Worm (Caenorhabditis elegans) whole organism, L1 larva: ENCODE results near the gene ZK721.4.
"Not testable (repeated sequence)": the region's sequence is repeated elsewhere in the genome, so short reads cannot be mapped to it uniquely, and the experiment has no call there.

ENCODE experiments used
- Y116A8C.19 ChIP-seq: sonication (generic microtip); optimal IDR thresholded peaks from 2 replicates; lab custom pipeline; 2016; ENCODE audit warnings: missing compliant biosample characterization, missing genetic modification characterization, borderline replicate concordance
- aha-1 ChIP-seq: fragments of 150-350 bp; optimal IDR thresholded peaks from 2 replicates; lab custom pipeline; 2014; ENCODE audit warnings: missing biosample characterization, missing genetic modification characterization
- aly-2 ChIP-seq: fragments of 150-350 bp; optimal IDR thresholded peaks from 2 replicates; lab custom pipeline; 2014; ENCODE audit warnings: missing biosample characterization, missing genetic modification characterization
- blmp-1 ChIP-seq: fragments of 150-350 bp; optimal IDR thresholded peaks from 2 replicates; lab custom pipeline; 2014; ENCODE audit warnings: missing biosample characterization, missing genetic modification characterization
- ceh-8 ChIP-seq: fragments of 200-800 bp; sonication (Bioruptor generic); optimal IDR thresholded peaks from 2 replicates; lab custom pipeline; 2018; ENCODE audit warnings: mild to moderate bottlenecking, missing genetic modification characterization, moderate library complexity, missing compliant biosample characterization
- ceh-88 ChIP-seq: fragments of 200-800 bp; sonication (Bioruptor generic); IDR thresholded peaks from 2 replicates; pipeline ENCODE4 v1.3.6; 2022; ENCODE audit warnings: missing genetic modification characterization, missing compliant biosample characterization
- dpl-1 ChIP-seq, 3 experiments: fragments of 150-350 bp in 2 of 3; sonication (generic microtip) in 1 of 3; optimal IDR thresholded peaks; 2 replicates each; lab custom pipeline; 2014 to 2017; ENCODE audit warnings: missing biosample characterization in 3 of 3, missing genetic modification characterization in 3 of 3, missing genetic modification reagents in 3 of 3
- efl-1 ChIP-seq, 4 experiments: fragments of 150-350 bp; optimal IDR thresholded peaks in 3 of 4; peaks in 1 of 4; 1 replicate in 1 of 4; 2 replicates in 3 of 4; lab custom pipeline; 2014; ENCODE audit warnings: missing biosample characterization in 2 of 4, missing genetic modification characterization in 2 of 4, missing genetic modification reagents in 2 of 4
- egl-13 ChIP-seq: sonication (generic microtip); optimal IDR thresholded peaks from 2 replicates; lab custom pipeline; 2016; ENCODE audit warnings: missing genotype, missing genetic modification reagents, missing genetic modification characterization, missing compliant biosample characterization
- egl-27 ChIP-seq, 2 experiments: fragments of 150-350 bp in 1 of 2; sonication (generic microtip); optimal IDR thresholded peaks; 3 replicates each; lab custom pipeline; 2017 to 2018; ENCODE audit warnings: missing biosample characterization in 2 of 2, missing genetic modification characterization in 2 of 2, missing genetic modification reagents in 2 of 2
- elt-2 ChIP-seq: sonication (generic microtip); optimal IDR thresholded peaks from 2 replicates; lab custom pipeline; 2016; ENCODE audit warnings: missing genetic modification characterization, mild to moderate bottlenecking, inconsistent platforms, missing compliant biosample characterization, missing genetic modification reagents
- elt-3 ChIP-seq, 6 experiments: fragments of 150-350 bp in 1 of 6; sonication (generic microtip); optimal IDR thresholded peaks; 2 replicates each; lab custom pipeline; 2017 to 2018; ENCODE audit warnings: missing biosample characterization in 6 of 6, missing genetic modification characterization in 6 of 6, inconsistent platforms in 1 of 6
- ets-5 ChIP-seq: fragments of 200-800 bp; sonication (Bioruptor generic); IDR thresholded peaks from 2 replicates; pipeline ENCODE4 v1.3.6; 2022; ENCODE audit warnings: missing genetic modification characterization, missing compliant biosample characterization
- grh-1 ChIP-seq: fragments of 200-800 bp; sonication (Bioruptor generic); IDR thresholded peaks from 2 replicates; pipeline ENCODE4 v1.3.6; 2022; ENCODE audit warnings: missing genetic modification reagents, missing genetic modification characterization, missing compliant biosample characterization
- hlh-17 ChIP-seq: fragments of 200-800 bp; sonication (Bioruptor generic); optimal IDR thresholded peaks from 2 replicates; lab custom pipeline; 2018; ENCODE audit warnings: missing genetic modification characterization, mild to moderate bottlenecking, missing compliant biosample characterization, moderate library complexity, borderline replicate concordance
- hpl-2 ChIP-seq: fragments of 150-350 bp; optimal IDR thresholded peaks from 2 replicates; lab custom pipeline; 2014; ENCODE audit warnings: missing biosample characterization, missing genetic modification reagents, missing genetic modification characterization
- irx-1 ChIP-seq: sonication (generic microtip); optimal IDR thresholded peaks from 2 replicates; lab custom pipeline; 2016; ENCODE audit warnings: missing genetic modification characterization, missing compliant biosample characterization
- isw-1 ChIP-seq: fragments of 200-800 bp; sonication (Bioruptor generic); IDR thresholded peaks from 2 replicates; pipeline ENCODE4 v1.3.6; 2022; ENCODE audit warnings: missing genetic modification characterization, missing compliant biosample characterization
- lin-13 ChIP-seq: fragments of 150-350 bp; optimal IDR thresholded peaks from 2 replicates; lab custom pipeline; 2014; ENCODE audit warnings: missing biosample characterization, missing genetic modification reagents, missing genetic modification characterization
- lin-15B ChIP-seq: fragments of 150-350 bp; sonication (generic microtip); optimal IDR thresholded peaks from 3 replicates; lab custom pipeline; 2014; ENCODE audit warnings: missing biosample characterization, missing genetic modification characterization
- lin-35 ChIP-seq, 2 experiments: fragments of 150-350 bp; optimal IDR thresholded peaks; 2 replicates each; lab custom pipeline; 2014; ENCODE audit warnings: missing biosample characterization in 2 of 2, missing genetic modification characterization in 2 of 2, missing genetic modification reagents in 2 of 2
- nhr-11 ChIP-seq: fragments of 150-350 bp; optimal IDR thresholded peaks from 2 replicates; lab custom pipeline; 2014; ENCODE audit warnings: missing biosample characterization, missing genetic modification characterization
- nhr-12 ChIP-seq: sonication (generic microtip); optimal IDR thresholded peaks from 2 replicates; lab custom pipeline; 2017; ENCODE audit warnings: missing biosample characterization, missing genetic modification characterization
- nhr-19 ChIP-seq: fragments of 200-800 bp; sonication (Bioruptor generic); conservative IDR thresholded peaks from 2 replicates; pipeline ENCODE4 v1.3.6; 2022; ENCODE audit warnings: missing genetic modification characterization, missing compliant biosample characterization
- nhr-28 ChIP-seq: fragments of 150-350 bp; optimal IDR thresholded peaks from 2 replicates; lab custom pipeline; 2014; ENCODE audit warnings: missing biosample characterization, missing genetic modification characterization
- nhr-77 ChIP-seq: fragments of 150-350 bp; optimal IDR thresholded peaks from 2 replicates; lab custom pipeline; 2014; ENCODE audit warnings: missing biosample characterization, missing genetic modification characterization
- nhr-90 ChIP-seq: sonication (generic microtip); optimal IDR thresholded peaks from 2 replicates; lab custom pipeline; 2016; ENCODE audit warnings: mild to moderate bottlenecking, missing genetic modification characterization, missing compliant biosample characterization; ENCODE audit not compliant: poor library complexity
- pqm-1 ChIP-seq: sonication (generic microtip); optimal IDR thresholded peaks from 3 replicates; lab custom pipeline; 2017; ENCODE audit warnings: missing biosample characterization, missing genetic modification characterization
- sox-4 ChIP-seq: sonication (generic microtip); optimal IDR thresholded peaks from 2 replicates; lab custom pipeline; 2016; ENCODE audit warnings: missing genetic modification characterization, missing compliant biosample characterization
- tbx-2 ChIP-seq: sonication (generic microtip); optimal IDR thresholded peaks from 2 replicates; lab custom pipeline; 2016; ENCODE audit warnings: missing genetic modification characterization, missing compliant biosample characterization
- tlp-1 ChIP-seq: fragments of 150-350 bp; optimal IDR thresholded peaks from 2 replicates; lab custom pipeline; 2014; ENCODE audit warnings: missing biosample characterization, missing genetic modification characterization
- unc-130 ChIP-seq: fragments of 150-350 bp; optimal IDR thresholded peaks from 2 replicates; lab custom pipeline; 2017; ENCODE audit warnings: missing biosample characterization, missing genetic modification characterization, inconsistent platforms
- unc-30 ChIP-seq: sonication (generic microtip); optimal IDR thresholded peaks from 2 replicates; lab custom pipeline; 2017; ENCODE audit warnings: missing biosample characterization, missing genetic modification characterization
- zip-4 ChIP-seq: fragments of 200-800 bp; sonication (Bioruptor generic); optimal IDR thresholded peaks from 2 replicates; lab custom pipeline; 2018; ENCODE audit warnings: mild to moderate bottlenecking, missing genetic modification characterization, moderate library complexity, missing compliant biosample characterization

Gene ZK721.4

ce11 chrX:8817929-8818328, 39.3 kb downstream of the ZK721.4 start:
- TF ChIP-seq unc-30: no peak
- no peak for TF ChIP-seq lin-15B (tag; lab: Kevin White, UChicago)
- no peak for TF ChIP-seq hlh-17 (GFP tag; lab: Kevin White, UChicago)
- no peak for TF ChIP-seq elt-3 (tag; optimal IDR thresholded peaks at IDR 0.05; lab: Kevin White, UChicago)
- TF ChIP-seq zip-4 (GFP tag; lab: Kevin White, UChicago): no peak

DNA sequence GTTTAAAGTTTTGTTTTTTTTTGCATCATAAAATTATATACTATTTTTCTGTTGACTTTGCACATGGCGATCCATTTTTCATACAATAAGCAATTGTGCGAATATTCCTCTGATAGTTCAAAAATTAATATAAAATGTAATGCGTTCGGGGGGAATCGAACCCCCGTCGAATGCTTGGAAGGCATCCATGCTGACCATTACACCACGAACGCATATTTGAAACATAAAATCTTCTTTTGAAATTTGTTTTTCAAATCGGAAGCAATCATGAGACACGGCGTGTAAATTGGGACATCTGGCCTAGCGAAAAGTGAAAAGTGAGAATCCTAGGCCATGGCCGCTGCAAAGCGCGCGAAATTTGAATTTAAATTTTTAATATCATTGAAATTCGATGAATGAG, 39.8 kb downstream of the ZK721.4 start:
- 0 out of 2 replicates have a peak, but pooled peaks have one; percentile 13 for TF ChIP-seq nhr-19 (GFP tag; lab: Robert Waterston, UW)
- TF ChIP-seq dpl-1 (GFP tag; optimal IDR thresholded peaks at IDR 0.05; lab: Kevin White, UChicago): peak in 1 of 3 experiments; percentile 29
- not testable (repeated sequence) for TF ChIP-seq efl-1 (optimal IDR thresholded peaks at IDR 0.05; lab: Kevin White, UChicago)
- TF ChIP-seq efl-1 (GFP tag; optimal IDR thresholded peaks at IDR 0.05 in 1 of 2; lab: Kevin White, UChicago): peak in 1 of 2 experiments; percentile 17

ce11 chrX:8819815-8820415, 41.3 kb downstream of the ZK721.4 start:
- no peak for TF ChIP-seq sox-4
- no peak for TF ChIP-seq ceh-8
- no peak for TF ChIP-seq egl-13 (tag; lab: Kevin White, UChicago)
- TF ChIP-seq unc-30: no peak
- no peak for TF ChIP-seq tlp-1 (tag; lab: Kevin White, UChicago)
- TF ChIP-seq pqm-1: no peak
- TF ChIP-seq unc-130 (tag; lab: Kevin White, UChicago): no peak
- TF ChIP-seq zip-4 (GFP tag; lab: Kevin White, UChicago): no peak
- no peak for TF ChIP-seq egl-27 (tag; optimal IDR thresholded peaks at IDR 0.05; lab: Kevin White, UChicago)
- no peak for TF ChIP-seq nhr-77 (tag; lab: Kevin White, UChicago)
- no peak for TF ChIP-seq nhr-28 (tag; lab: Kevin White, UChicago)
- TF ChIP-seq ets-5 (GFP tag; lab: Robert Waterston, UW): no peak
- no peak for TF ChIP-seq efl-1 (optimal IDR thresholded peaks at IDR 0.05; lab: Kevin White, UChicago)
- TF ChIP-seq efl-1 (GFP tag; optimal IDR thresholded peaks at IDR 0.05 in 1 of 2; lab: Kevin White, UChicago): peak in 1 of 2 experiments; percentile 36
- TF ChIP-seq blmp-1 (tag; lab: Kevin White, UChicago): peak; percentile 5
- TF ChIP-seq hpl-2 (GFP tag; lab: Kevin White, UChicago): no peak
- TF ChIP-seq aly-2 (tag; lab: Kevin White, UChicago): no peak
- peak; percentile 16; the same call in 1 of the 2 replicates for TF ChIP-seq grh-1
- TF ChIP-seq aha-1: no peak
- no peak for TF ChIP-seq ceh-88
- TF ChIP-seq tbx-2 (tag; lab: Kevin White, UChicago): no peak
- TF ChIP-seq Y116A8C.19 (tag; lab: Kevin White, UChicago): no peak

ce11 chrX:8820643-8821042, 42.0 kb downstream of the ZK721.4 start:
- TF ChIP-seq isw-1 (GFP tag; lab: Robert Waterston, UW) (no peak), nhr-28 (tag; lab: Kevin White, UChicago) (no peak), elt-2 (tag; lab: Kevin White, UChicago) (peak; percentile 75), lin-35 (GFP tag; optimal IDR thresholded peaks at IDR 0.05; lab: Kevin White, UChicago) (peak in 1 of 2 experiments; percentile 13), irx-1 (tag; lab: Kevin White, UChicago) (no peak), ets-5 (GFP tag; lab: Robert Waterston, UW) (no peak), ceh-8 (no peak), lin-13 (GFP tag; lab: Kevin White, UChicago) (no peak), Y116A8C.19 (tag; lab: Kevin White, UChicago) (no peak), elt-3 (tag; optimal IDR thresholded peaks at IDR 0.05; lab: Kevin White, UChicago) (no peak), nhr-90 (tag; lab: Kevin White, UChicago) (no peak), nhr-12 (tag; lab: Kevin White, UChicago) (no peak), nhr-11 (no peak)
